Worm (Caenorhabditis elegans): ENCODE measurements around the gene mltn-10.

The mltn-10 gene

ce11 chrII:14635179-14635578 lies 12.3 kb downstream of the mltn-10 start (continued):
- peak; percentile 54 for TF ChIP-seq mcd-1 (GFP tag; IDR thresholded peaks at IDR 0.05)
- no peak for TF ChIP-seq hlh-12 (tag; optimal IDR thresholded peaks at IDR 0.05)
- no peak for TF ChIP-seq athp-1 (tag; optimal IDR thresholded peaks at IDR 0.05)
- peak; percentile 66 for TF ChIP-seq die-1 (tag; optimal IDR thresholded peaks at IDR 0.05)
- TF ChIP-seq atf-7 (tag; optimal IDR thresholded peaks at IDR 0.05) = no peak
- TF ChIP-seq K12H6.12 (tag; optimal IDR thresholded peaks at IDR 0.05) = peak; percentile 16
- peak; percentile 19; the same call in 1 of the 2 replicates for TF ChIP-seq ceh-91 (GFP tag; IDR thresholded peaks at IDR 0.05)
- no peak for TF ChIP-seq hsf-1 (GFP tag; IDR thresholded peaks at IDR 0.05)
- no peak for TF ChIP-seq ztf-18 (tag; optimal IDR thresholded peaks at IDR 0.05)
- no peak for TF ChIP-seq ceh-79 (tag; optimal IDR thresholded peaks at IDR 0.05)
- TF ChIP-seq lag-1 (GFP tag; IDR thresholded peaks at IDR 0.05) = no peak
- peak; percentile 76 for TF ChIP-seq nfyb-1 (GFP tag; IDR thresholded peaks at IDR 0.05)
- TF ChIP-seq rec-8 (tag; optimal IDR thresholded peaks at IDR 0.05) = no peak
- no peak for TF ChIP-seq nhr-120 (GFP tag; IDR thresholded peaks at IDR 0.05)
- TF ChIP-seq ceh-100 (GFP tag; IDR thresholded peaks at IDR 0.05) = no peak
- no peak for TF ChIP-seq bed-2 (GFP tag; IDR thresholded peaks at IDR 0.05)
- TF ChIP-seq tbp1 (GFP tag; optimal IDR thresholded peaks at IDR 0.05) = peak; percentile 93
- no peak for TF ChIP-seq somi-1 (GFP tag; optimal IDR thresholded peaks at IDR 0.05)
- no peak for TF ChIP-seq B0035.1 (tag; optimal IDR thresholded peaks at IDR 0.05)
- TF ChIP-seq ztf-28 (GFP tag; IDR thresholded peaks at IDR 0.05) = no peak
- TF ChIP-seq efl-1 (GFP tag; optimal IDR thresholded peaks at IDR 0.05) = no peak
- TF ChIP-seq F39B2.1 (GFP tag; IDR thresholded peaks at IDR 0.05) = no peak
- TF ChIP-seq madf-10 (tag; optimal IDR thresholded peaks at IDR 0.05) = no peak
- TF ChIP-seq dox-1 (GFP tag; IDR thresholded peaks at IDR 0.05) = peak; percentile 55
- no peak for TF ChIP-seq pha-4 (tag; optimal IDR thresholded peaks at IDR 0.05)
- TF ChIP-seq pbrm-1 (GFP tag; IDR thresholded peaks at IDR 0.05) = 0 out of 2 replicates have a peak, but pooled peaks have one; percentile 17
- 0 out of 2 replicates have a peak, but pooled peaks have one; percentile 38 for TF ChIP-seq zfh-2 (GFP tag; conservative IDR thresholded peaks at IDR 0.05)
- TF ChIP-seq nfya-1 (tag; optimal IDR thresholded peaks at IDR 0.05; ENCODE audit: borderline replicate concordance, insufficient read depth) = no peak
- no peak for TF ChIP-seq ztf-26 (tag; optimal IDR thresholded peaks at IDR 0.05)
- TF ChIP-seq cebp-2 (GFP tag; IDR thresholded peaks at IDR 0.05) = no peak
- no peak for TF ChIP-seq ceh-58 (GFP tag; IDR thresholded peaks at IDR 0.05)
- no peak for TF ChIP-seq sea-2 (GFP tag; IDR thresholded peaks at IDR 0.05)
- no peak for TF ChIP-seq hrde-1 (tag; optimal IDR thresholded peaks at IDR 0.05; ENCODE audit: borderline replicate concordance)
- no peak for TF ChIP-seq egl-18 (GFP tag; IDR thresholded peaks at IDR 0.05)
- TF ChIP-seq lin-26 (GFP tag; IDR thresholded peaks at IDR 0.05) = peak; percentile 74
- TF ChIP-seq nhr-179 (tag; optimal IDR thresholded peaks at IDR 0.05) = no peak
- no peak for TF ChIP-seq F37B4.10 (GFP tag; IDR thresholded peaks at IDR 0.05)
- TF ChIP-seq ztf-3 (GFP tag; optimal IDR thresholded peaks at IDR 0.05) = no peak
- no peak for TF ChIP-seq ceh-40 (GFP tag; IDR thresholded peaks at IDR 0.05)
- no peak for TF ChIP-seq unc-62 (GFP tag; optimal IDR thresholded peaks at IDR 0.05)
- TF ChIP-seq rpc-1 (optimal IDR thresholded peaks at IDR 0.05) = peak; percentile 67
- TF ChIP-seq rpc-1 (tag; optimal IDR thresholded peaks at IDR 0.05) = peak; percentile 72
- TF ChIP-seq mes-4 (tag; optimal IDR thresholded peaks at IDR 0.05) = no peak
- TF ChIP-seq K11D2.4 (GFP tag; IDR thresholded peaks at IDR 0.05) = 0 out of 2 replicates have a peak, but pooled peaks have one; percentile 22
- no peak for TF ChIP-seq snpc-1.1 (tag; optimal IDR thresholded peaks at IDR 0.05; ENCODE audit: insufficient read depth)
- TF ChIP-seq Y79H2A.3 (GFP tag; conservative IDR thresholded peaks at IDR 0.05) = no peak
- TF ChIP-seq Y53F4B.3 (GFP tag; IDR thresholded peaks at IDR 0.05) = no peak
- TF ChIP-seq Y67H2A.10 (GFP tag; conservative IDR thresholded peaks at IDR 0.05) = no peak

Data from whole organism, young adult.